Worm (Caenorhabditis elegans) whole organism, young adult: ENCODE data around the gene unc-44.

Experiments used
- F33H1.4 ChIP-seq: fragments of 200-800 bp; sonication (Bioruptor generic); IDR thresholded peaks from 2 replicates; pipeline ENCODE4 v1.3.6; 2022; ENCODE audit warnings: missing genetic modification reagents, missing genetic modification characterization, missing compliant biosample characterization
- F52B5.7 ChIP-seq: sonication (generic microtip); optimal IDR thresholded peaks from 2 replicates; lab custom pipeline; 2016; ENCODE audit warnings: mild to moderate bottlenecking, missing genetic modification characterization, missing compliant biosample characterization
- F55B11.4 ChIP-seq: sonication (generic microtip); optimal IDR thresholded peaks from 2 replicates; lab custom pipeline; 2016; ENCODE audit warnings: missing compliant biosample characterization, missing genetic modification characterization, borderline replicate concordance; ENCODE audit not compliant: insufficient read depth
- F57A8.1 ChIP-seq: fragments of 200-800 bp; sonication (Bioruptor generic); optimal IDR thresholded peaks from 2 replicates; lab custom pipeline; 2018; ENCODE audit warnings: mild to moderate bottlenecking, missing genetic modification characterization, moderate library complexity, missing compliant biosample characterization
- K11D2.4 ChIP-seq: fragments of 200-800 bp; sonication (Bioruptor generic); IDR thresholded peaks from 2 replicates; pipeline ENCODE4 v1.3.6; 2022; ENCODE audit warnings: missing genetic modification reagents, missing genetic modification characterization, missing compliant biosample characterization
- K12H6.12 ChIP-seq: fragments of 200-800 bp; sonication (Bioruptor generic); optimal IDR thresholded peaks from 2 replicates; lab custom pipeline; 2018; ENCODE audit warnings: mild to moderate bottlenecking, missing genetic modification characterization, missing compliant biosample characterization
- T26A5.8 ChIP-seq: sonication (generic microtip); optimal IDR thresholded peaks from 2 replicates; lab custom pipeline; 2016; ENCODE audit warnings: missing genetic modification characterization, missing compliant biosample characterization
- Y53F4B.3 ChIP-seq: fragments of 200-800 bp; sonication (Bioruptor generic); IDR thresholded peaks from 2 replicates; pipeline ENCODE4 v1.3.6; 2022; ENCODE audit warnings: missing genetic modification reagents, missing genetic modification characterization, missing compliant biosample characterization
- Y53G8AR.9 ChIP-seq: fragments of 200-800 bp; sonication (Bioruptor generic); conservative IDR thresholded peaks from 2 replicates; pipeline ENCODE4 v1.3.6; 2022; ENCODE audit warnings: missing genetic modification reagents, missing genetic modification characterization, missing compliant biosample characterization
- Y95B8A.8 ChIP-seq: fragments of 200-800 bp; sonication (Bioruptor generic); IDR thresholded peaks from 2 replicates; pipeline ENCODE4 v1.3.6; 2022; ENCODE audit warnings: missing genetic modification reagents, missing genetic modification characterization, missing compliant biosample characterization
- ama-1 ChIP-seq, 3 experiments: fragments of 150-350 bp in 1 of 3; sonication (generic microtip) in 2 of 3; optimal IDR thresholded peaks; 2 replicates each; lab custom pipeline; 2014 to 2018; ENCODE audit warnings: missing biosample characterization in 2 of 3, missing genetic modification characterization in 2 of 3, missing genetic modification reagents in 2 of 3
- aptf-2 ChIP-seq: fragments of 200-800 bp; sonication (Bioruptor generic); conservative IDR thresholded peaks from 2 replicates; pipeline ENCODE4 v1.3.6; 2022; ENCODE audit warnings: missing genetic modification reagents, missing genetic modification characterization, missing compliant biosample characterization
- aptf-3 ChIP-seq: fragments of 200-800 bp; sonication (Bioruptor generic); IDR thresholded peaks from 2 replicates; pipeline ENCODE4 v1.3.6; 2022; ENCODE audit warnings: missing genetic modification characterization, missing compliant biosample characterization
- bed-1 ChIP-seq: fragments of 200-800 bp; sonication (Bioruptor generic); IDR thresholded peaks from 2 replicates; pipeline ENCODE4 v1.3.6; 2022; ENCODE audit warnings: missing genetic modification reagents, missing genetic modification characterization, missing compliant biosample characterization
- ceh-58 ChIP-seq: fragments of 200-800 bp; sonication (Bioruptor generic); IDR thresholded peaks from 2 replicates; pipeline ENCODE4 v1.3.6; 2022; ENCODE audit warnings: missing genetic modification characterization, missing compliant biosample characterization
- ceh-79 ChIP-seq: sonication (generic microtip); optimal IDR thresholded peaks from 2 replicates; lab custom pipeline; 2017; ENCODE audit warnings: mild to moderate bottlenecking, missing genetic modification characterization, missing compliant biosample characterization
- ceh-91 ChIP-seq: fragments of 200-800 bp; sonication (Bioruptor generic); IDR thresholded peaks from 2 replicates; pipeline ENCODE4 v1.3.6; 2022; ENCODE audit warnings: missing genetic modification reagents, missing genetic modification characterization, missing compliant biosample characterization
- dox-1 ChIP-seq: fragments of 200-800 bp; sonication (Bioruptor generic); IDR thresholded peaks from 2 replicates; pipeline ENCODE4 v1.3.6; 2022; ENCODE audit warnings: missing genetic modification reagents, missing genetic modification characterization, missing compliant biosample characterization
- dpff-1 ChIP-seq: sonication (generic microtip); optimal IDR thresholded peaks from 2 replicates; lab custom pipeline; 2017; ENCODE audit warnings: mild to moderate bottlenecking, missing genetic modification characterization, missing compliant biosample characterization
- egrh-3 ChIP-seq: fragments of 200-800 bp; sonication (Bioruptor generic); IDR thresholded peaks from 2 replicates; pipeline ENCODE4 v1.3.6; 2022; ENCODE audit warnings: missing genetic modification reagents, missing genetic modification characterization, missing compliant biosample characterization
- ets-4 ChIP-seq: fragments of 200-800 bp; sonication (Bioruptor generic); optimal IDR thresholded peaks from 2 replicates; lab custom pipeline; 2018; ENCODE audit warnings: mild to moderate bottlenecking, missing genetic modification characterization, missing compliant biosample characterization
- gei-17 ChIP-seq: fragments of 200-800 bp; sonication (Bioruptor generic); optimal IDR thresholded peaks from 2 replicates; lab custom pipeline; 2018; ENCODE audit warnings: mild to moderate bottlenecking, missing genetic modification characterization, missing compliant biosample characterization
- hlh-12 ChIP-seq: sonication (generic microtip); optimal IDR thresholded peaks from 2 replicates; lab custom pipeline; 2016; ENCODE audit warnings: missing genetic modification characterization, missing compliant biosample characterization
- hlh-26 ChIP-seq: fragments of 200-800 bp; sonication (Bioruptor generic); conservative IDR thresholded peaks from 2 replicates; pipeline ENCODE4 v1.3.6; 2022; ENCODE audit warnings: missing genetic modification reagents, missing genetic modification characterization, missing compliant biosample characterization
- lag-1 ChIP-seq: fragments of 200-800 bp; sonication (Bioruptor generic); IDR thresholded peaks from 2 replicates; pipeline ENCODE4 v1.3.6; 2022; ENCODE audit warnings: missing genetic modification reagents, missing genetic modification characterization, missing compliant biosample characterization
- lin-26 ChIP-seq: fragments of 200-800 bp; sonication (Bioruptor generic); IDR thresholded peaks from 2 replicates; pipeline ENCODE4 v1.3.6; 2022; ENCODE audit warnings: missing genetic modification reagents, missing genetic modification characterization, missing compliant biosample characterization
- lin-54 ChIP-seq: fragments of 200-800 bp; sonication (Bioruptor generic); optimal IDR thresholded peaks from 2 replicates; lab custom pipeline; 2018; ENCODE audit warnings: mild to moderate bottlenecking, missing genetic modification characterization, missing compliant biosample characterization
- madf-10 ChIP-seq: sonication (generic microtip); optimal IDR thresholded peaks from 2 replicates; lab custom pipeline; 2016; ENCODE audit warnings: mild to moderate bottlenecking, missing genetic modification characterization, missing compliant biosample characterization
- madf-8 ChIP-seq: fragments of 200-800 bp; sonication (Bioruptor generic); conservative IDR thresholded peaks from 2 replicates; pipeline ENCODE4 v1.3.6; 2022; ENCODE audit warnings: missing genetic modification reagents, missing genetic modification characterization, missing compliant biosample characterization
- mcd-1 ChIP-seq: fragments of 200-800 bp; sonication (Bioruptor generic); IDR thresholded peaks from 2 replicates; pipeline ENCODE4 v1.3.6; 2022; ENCODE audit warnings: missing genetic modification reagents, missing genetic modification characterization, missing compliant biosample characterization
- mes-4 ChIP-seq: sonication (generic microtip); optimal IDR thresholded peaks from 2 replicates; lab custom pipeline; 2016; ENCODE audit warnings: missing genotype, missing genetic modification characterization, missing compliant biosample characterization
- nhr-80 ChIP-seq: sonication (generic microtip); optimal IDR thresholded peaks from 2 replicates; lab custom pipeline; 2016; ENCODE audit warnings: missing genetic modification characterization, missing compliant biosample characterization
- pbrm-1 ChIP-seq: fragments of 200-800 bp; sonication (Bioruptor generic); IDR thresholded peaks from 2 replicates; pipeline ENCODE4 v1.3.6; 2022; ENCODE audit warnings: missing genetic modification reagents, missing genetic modification characterization, missing compliant biosample characterization
- rcor-1 ChIP-seq: fragments of 200-800 bp; sonication (Bioruptor generic); IDR thresholded peaks from 2 replicates; pipeline ENCODE4 v1.3.6; 2022; ENCODE audit warnings: missing genetic modification reagents, missing genetic modification characterization, missing compliant biosample characterization
- repo-1 ChIP-seq: sonication (generic microtip); optimal IDR thresholded peaks from 2 replicates; lab custom pipeline; 2017; ENCODE audit warnings: mild to moderate bottlenecking, missing genetic modification characterization, missing compliant biosample characterization
- sea-2 ChIP-seq: fragments of 200-800 bp; sonication (Bioruptor generic); IDR thresholded peaks from 2 replicates; pipeline ENCODE4 v1.3.6; 2022; ENCODE audit warnings: missing genetic modification characterization, missing compliant biosample characterization
- snpc-1.3 ChIP-seq: sonication (generic microtip); optimal IDR thresholded peaks from 2 replicates; lab custom pipeline; 2017; ENCODE audit warnings: missing genetic modification characterization, mild to moderate bottlenecking, missing compliant biosample characterization, antibody characterized with exemption, moderate library complexity, missing genotype, missing genetic modification reagents; ENCODE audit not compliant: insufficient read depth
- tbp1 ChIP-seq: fragments of 200-800 bp; sonication (Bioruptor generic); optimal IDR thresholded peaks from 2 replicates; lab custom pipeline; 2018; ENCODE audit warnings: mild to moderate bottlenecking, missing genetic modification characterization, missing compliant biosample characterization
- unc-62 ChIP-seq: fragments of 150-350 bp; optimal IDR thresholded peaks from 2 replicates; lab custom pipeline; 2014; ENCODE audit warnings: missing biosample characterization, missing genetic modification reagents, missing genetic modification characterization
- zfh-2 ChIP-seq: fragments of 200-800 bp; sonication (Bioruptor generic); conservative IDR thresholded peaks from 2 replicates; pipeline ENCODE4 v1.3.6; 2022; ENCODE audit warnings: missing genetic modification reagents, missing genetic modification characterization, missing compliant biosample characterization
- ztf-22 ChIP-seq: fragments of 200-800 bp; sonication (Bioruptor generic); optimal IDR thresholded peaks from 2 replicates; lab custom pipeline; 2018; ENCODE audit warnings: mild to moderate bottlenecking, missing genetic modification characterization, moderate library complexity, missing compliant biosample characterization
- ztf-28 ChIP-seq: fragments of 200-800 bp; sonication (Bioruptor generic); IDR thresholded peaks from 2 replicates; pipeline ENCODE4 v1.3.6; 2022; ENCODE audit warnings: missing genetic modification reagents, missing genetic modification characterization, missing compliant biosample characterization
- ztf-3 ChIP-seq: fragments of 200-800 bp; sonication (Bioruptor generic); optimal IDR thresholded peaks from 2 replicates; lab custom pipeline; 2018; ENCODE audit warnings: mild to moderate bottlenecking, missing genetic modification characterization, missing compliant biosample characterization
- ztf-6 ChIP-seq: fragments of 200-800 bp; sonication (Bioruptor generic); IDR thresholded peaks from 2 replicates; pipeline ENCODE4 v1.3.6; 2022; ENCODE audit warnings: missing genetic modification reagents, missing genetic modification characterization, missing compliant biosample characterization

unc-44 gene

ce11 chrIV:5962219-5962945, 13.0 kb upstream of the unc-44 start, which contains the start of gene K02B2.6:
Gene K02B2.6, minus strand, starts transcription at chrIV:5962269.
- TF ChIP-seq zfh-2 (peak; percentile 81), ztf-28 (GFP tag; lab: Robert Waterston, UW) (no peak)

ce11 chrIV:5964286-5964685, 11.1 kb upstream of the unc-44 start:
- 0 out of 2 replicates have a peak, but pooled peaks have one; percentile 26 for TF ChIP-seq ztf-6 (GFP tag; lab: Robert Waterston, UW)
- no peak for TF ChIP-seq F33H1.4 (GFP tag; lab: Robert Waterston, UW)
- TF ChIP-seq hlh-26 (GFP tag; lab: Robert Waterston, UW) = no peak
- TF ChIP-seq Y53F4B.3 (GFP tag; lab: Robert Waterston, UW) = no peak
- TF ChIP-seq egrh-3 (GFP tag; lab: Robert Waterston, UW) = no peak
- TF ChIP-seq K11D2.4 = no peak
- no peak for TF ChIP-seq gei-17 (GFP tag; lab: Kevin White, UChicago)

ce11 chrIV:5967035-5967499, 8.3 kb upstream of the unc-44 start:
- TF ChIP-seq zfh-2 = no peak
- TF ChIP-seq madf-10 = peak; percentile 81
- peak; percentile 59 for TF ChIP-seq K12H6.12 (tag; lab: Kevin White, UChicago)
- TF ChIP-seq ceh-58 (GFP tag; lab: Robert Waterston, UW) = no peak
- peak; percentile 73; the same call in 1 of the 2 replicates for TF ChIP-seq Y95B8A.8 (GFP tag; lab: Robert Waterston, UW)
- TF ChIP-seq Y53G8AR.9 = 0 out of 2 replicates have a peak, but pooled peaks have one; percentile 73
- TF ChIP-seq bed-1 (GFP tag; lab: Robert Waterston, UW) = no peak
- peak; percentile 82 for TF ChIP-seq mes-4
- peak; percentile 98; the same call in 1 of the 2 replicates for TF ChIP-seq lin-26 (GFP tag; lab: Robert Waterston, UW)
- TF ChIP-seq dox-1 = peak; percentile 89
- TF ChIP-seq snpc-1.3 (tag; lab: Kevin White, UChicago) = peak; percentile 93
- no peak for TF ChIP-seq unc-62 (GFP tag; lab: Kevin White, UChicago)
- no peak for TF ChIP-seq ceh-91
- TF ChIP-seq lag-1 = no peak
- TF ChIP-seq nhr-80 = peak; percentile 95
- TF ChIP-seq F52B5.7 (tag; lab: Kevin White, UChicago) = peak; percentile 37
- 0 out of 2 replicates have a peak, but pooled peaks have one; percentile 67 for TF ChIP-seq sea-2 (GFP tag; lab: Robert Waterston, UW)
- peak; percentile 89 for TF ChIP-seq pbrm-1
- peak; percentile 61 for TF ChIP-seq mcd-1
- no peak for TF ChIP-seq F57A8.1 (GFP tag; lab: Kevin White, UChicago)
- TF ChIP-seq lin-54 (GFP tag; lab: Kevin White, UChicago) = peak; percentile 74
- TF ChIP-seq dpff-1 (tag; lab: Kevin White, UChicago) = no peak
- TF ChIP-seq ceh-79 = peak; percentile 80
- peak; percentile 12 for TF ChIP-seq hlh-12 (tag; lab: Kevin White, UChicago)
- no peak for TF ChIP-seq ama-1 (optimal IDR thresholded peaks at IDR 0.05; lab: Kevin White, UChicago)
- TF ChIP-seq ama-1 (GFP tag; optimal IDR thresholded peaks at IDR 0.05; lab: Kevin White, UChicago) = peak; percentile 52 to 91
- peak; percentile 48 for TF ChIP-seq ztf-3
- TF ChIP-seq repo-1 (tag; lab: Kevin White, UChicago) = peak; percentile 81
- no peak for TF ChIP-seq F55B11.4 (tag; lab: Kevin White, UChicago)
- peak; percentile 99 for TF ChIP-seq tbp1 (GFP tag; lab: Kevin White, UChicago)
- peak; percentile 64; the same call in 1 of the 2 replicates for TF ChIP-seq rcor-1 (GFP tag; lab: Robert Waterston, UW)
- TF ChIP-seq madf-8 = no peak
- peak; percentile 69 for TF ChIP-seq T26A5.8 (tag; lab: Kevin White, UChicago)
- peak; percentile 19 for TF ChIP-seq ets-4
- TF ChIP-seq aptf-3 (GFP tag; lab: Robert Waterston, UW) = no peak
- 0 out of 2 replicates have a peak, but pooled peaks have one; percentile 57 for TF ChIP-seq aptf-2
- peak; percentile 85 for TF ChIP-seq ztf-22
